Worm (Caenorhabditis elegans) whole organism, L4 larva: Measurements from ENCODE around the gene str-38.

Source experiments
- Y75B8A.6 ChIP-seq: fragments of 200-800 bp; sonication (Bioruptor generic); IDR thresholded peaks from 2 replicates; pipeline ENCODE4 v1.3.6; 2022; ENCODE audit warnings: missing genetic modification reagents, missing genetic modification characterization, missing compliant biosample characterization
- aha-1 ChIP-seq: fragments of 150-350 bp; peaks from one replicate; lab custom pipeline; 2014; ENCODE audit warnings: missing biosample characterization, missing genetic modification characterization
- ces-1 ChIP-seq: fragments of 150-350 bp; sonication (generic microtip); optimal IDR thresholded peaks from 4 replicates; lab custom pipeline; 2014; ENCODE audit warnings: missing biosample characterization, missing genetic modification reagents, missing genetic modification characterization
- fkh-10 ChIP-seq: fragments of 150-350 bp; optimal IDR thresholded peaks from 2 replicates; lab custom pipeline; 2014; ENCODE audit warnings: missing biosample characterization, missing genetic modification reagents, missing genetic modification characterization
- lin-38 ChIP-seq: fragments of 200-800 bp; sonication (Bioruptor generic); IDR thresholded peaks from 2 replicates; pipeline ENCODE4 v1.3.6; 2022; ENCODE audit warnings: missing genetic modification reagents, missing genetic modification characterization, missing compliant biosample characterization
- lsy-2 ChIP-seq, 2 experiments: fragments of 150-350 bp in 1 of 2; sonication (generic microtip) in 1 of 2; optimal IDR thresholded peaks; 2 replicates each; lab custom pipeline; 2014 to 2017; ENCODE audit warnings: missing biosample characterization in 2 of 2, missing genetic modification characterization in 2 of 2
- mdl-1 ChIP-seq, 2 experiments: fragments of 150-350 bp in 1 of 2; sonication (generic microtip) in 1 of 2; optimal IDR thresholded peaks; 2 replicates each; lab custom pipeline; 2014 to 2017; ENCODE audit warnings: missing biosample characterization in 2 of 2, missing genetic modification characterization in 2 of 2
- mdt-29 ChIP-seq: fragments of 200-800 bp; sonication (Bioruptor generic); IDR thresholded peaks from 2 replicates; pipeline ENCODE4 v1.3.6; 2022; ENCODE audit warnings: missing genetic modification reagents, missing genetic modification characterization, missing compliant biosample characterization
- nhr-10 ChIP-seq: fragments of 150-350 bp; optimal IDR thresholded peaks from 2 replicates; lab custom pipeline; 2014; ENCODE audit warnings: missing biosample characterization, missing genetic modification characterization
- nhr-25 ChIP-seq: sonication (generic microtip); optimal IDR thresholded peaks from 2 replicates; lab custom pipeline; 2017; ENCODE audit warnings: missing genetic modification characterization, mild to moderate bottlenecking, missing compliant biosample characterization, antibody characterized with exemption, moderate library complexity, borderline replicate concordance; ENCODE audit not compliant: insufficient read depth
- nhr-6 ChIP-seq: fragments of 150-350 bp; optimal IDR thresholded peaks from 2 replicates; lab custom pipeline; 2014; ENCODE audit warnings: missing biosample characterization, missing genetic modification characterization
- unc-62 ChIP-seq, 3 experiments: fragments of 150-350 bp in 1 of 3; sonication (generic microtip); optimal IDR thresholded peaks in 2 of 3; peaks in 1 of 3; 1 replicate in 1 of 3; 2 replicates in 2 of 3; lab custom pipeline; 2014 to 2017; ENCODE audit warnings: missing biosample characterization in 3 of 3, missing genetic modification characterization in 3 of 3, missing genetic modification reagents in 3 of 3, missing genotype in 1 of 3
- ztf-11 ChIP-seq: fragments of 150-350 bp; optimal IDR thresholded peaks from 2 replicates; lab custom pipeline; 2014; ENCODE audit warnings: missing biosample characterization, missing genetic modification characterization

DNA sequence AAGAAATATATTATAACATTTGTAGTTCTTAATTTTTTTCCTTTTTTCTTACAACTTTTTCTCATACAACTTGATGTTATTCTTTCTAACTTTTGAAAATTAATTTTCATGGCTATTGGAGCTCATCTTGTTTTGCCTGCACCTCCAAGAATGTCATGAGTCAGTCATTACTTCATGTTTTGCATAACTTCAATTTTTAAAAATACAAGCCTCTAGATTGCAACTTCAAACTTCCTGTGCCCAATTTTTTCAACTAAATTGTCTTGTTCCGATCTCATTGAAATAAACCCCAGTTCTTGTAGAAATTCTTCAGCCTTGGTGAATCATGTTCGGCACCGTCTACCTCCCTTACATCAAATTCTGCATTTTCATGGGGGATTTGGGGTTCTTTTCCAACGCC, 26.3 kb upstream of the str-38 start, which contains the start of gene str-9:
- TF ChIP-seq ztf-11 (tag; lab: Kevin White, UChicago), result no peak
- no peak for TF ChIP-seq ces-1 (GFP tag; lab: Kevin White, UChicago)
- no peak for TF ChIP-seq mdl-1 (tag; optimal IDR thresholded peaks at IDR 0.05; lab: Kevin White, UChicago)
- TF ChIP-seq fkh-10 (GFP tag; lab: Kevin White, UChicago), result no peak
- TF ChIP-seq aha-1 (tag; lab: Kevin White, UChicago), result no peak
- no peak for TF ChIP-seq nhr-10 (tag; lab: Kevin White, UChicago)
- TF ChIP-seq mdt-29 (GFP tag; lab: Robert Waterston, UW), result no peak
- no peak for TF ChIP-seq lin-38 (GFP tag; lab: Robert Waterston, UW)
- TF ChIP-seq nhr-6 (tag; lab: Kevin White, UChicago), result no peak
- no peak for TF ChIP-seq Y75B8A.6 (GFP tag; lab: Robert Waterston, UW)
- TF ChIP-seq unc-62 (GFP tag; optimal IDR thresholded peaks at IDR 0.05 in 1 of 2; lab: Kevin White, UChicago), result no peak
- TF ChIP-seq unc-62 (tag; optimal IDR thresholded peaks at IDR 0.05; lab: Kevin White, UChicago), result no peak
- TF ChIP-seq lsy-2 (tag; optimal IDR thresholded peaks at IDR 0.05; lab: Kevin White, UChicago), result no peak
- TF ChIP-seq nhr-25 (tag; lab: Kevin White, UChicago), result no peak
